Worm (Caenorhabditis elegans): Measurements from ENCODE around the gene str-23.
"Not testable (repeated sequence)": the region's sequence is repeated elsewhere in the genome, so short reads cannot be mapped to it uniquely, and the experiment has no call there.

The str-23 gene

DNA sequence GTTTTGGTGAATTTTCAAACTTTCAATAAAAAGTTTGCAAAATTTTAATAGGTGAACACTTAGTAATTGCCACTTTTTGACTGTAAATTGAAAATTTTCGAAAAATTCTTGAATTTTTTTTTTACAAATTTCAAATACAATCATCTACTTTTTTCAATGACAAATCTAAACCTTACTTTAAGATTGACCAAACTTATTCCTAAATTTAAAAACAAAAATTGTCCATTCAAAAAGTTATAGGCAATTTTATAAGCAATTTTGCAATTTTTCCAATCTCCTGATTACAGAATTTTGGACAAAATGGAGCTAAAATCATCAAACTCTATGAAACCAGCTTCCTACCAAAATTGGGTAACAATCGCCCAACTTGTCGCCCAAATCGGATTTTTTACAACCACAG, at the start of gene str-23:
Gene str-23 (plus strand): TSS at position 301 of the 400 bp plus-strand sequence.
- TF ChIP-seq nhr-76 (tag; optimal IDR thresholded peaks at IDR 0.05) (no peak), dpl-1 (GFP tag; optimal IDR thresholded peaks at IDR 0.05) (no peak), unc-62 (GFP tag; optimal IDR thresholded peaks at IDR 0.05) (no peak), ceh-90 (tag; optimal IDR thresholded peaks at IDR 0.05) (no peak), ces-1 (GFP tag; optimal IDR thresholded peaks at IDR 0.05) (no peak), aha-1 (tag; optimal IDR thresholded peaks at IDR 0.05) (no peak)

DNA sequence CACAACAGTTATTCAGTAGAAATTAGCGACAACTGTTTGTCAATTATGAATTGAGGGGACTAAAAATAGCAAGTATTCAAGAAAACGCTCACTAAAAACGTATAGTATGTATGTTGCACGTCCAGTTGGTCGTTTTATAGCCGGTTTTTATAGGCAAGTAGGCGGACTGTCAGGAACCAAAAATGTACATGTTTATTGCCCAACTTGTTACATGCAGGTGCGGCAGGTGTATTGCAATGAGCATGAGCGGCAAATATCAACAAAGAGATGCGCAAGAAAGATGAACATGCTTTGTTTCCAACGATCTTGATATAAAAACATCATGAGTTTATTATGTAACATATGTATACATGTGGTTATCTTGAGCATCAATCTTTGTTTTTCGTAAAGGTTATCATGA, 44.9 kb upstream of the str-23 start, which contains the start of gene B0391.14:
Gene B0391.14 (minus strand): TSS at position 101 of the 400 bp plus-strand sequence.
- TF ChIP-seq elt-3, nhr-71, F16B12.6 (tag; optimal IDR thresholded peaks at IDR 0.05): not testable (repeated sequence)

DNA sequence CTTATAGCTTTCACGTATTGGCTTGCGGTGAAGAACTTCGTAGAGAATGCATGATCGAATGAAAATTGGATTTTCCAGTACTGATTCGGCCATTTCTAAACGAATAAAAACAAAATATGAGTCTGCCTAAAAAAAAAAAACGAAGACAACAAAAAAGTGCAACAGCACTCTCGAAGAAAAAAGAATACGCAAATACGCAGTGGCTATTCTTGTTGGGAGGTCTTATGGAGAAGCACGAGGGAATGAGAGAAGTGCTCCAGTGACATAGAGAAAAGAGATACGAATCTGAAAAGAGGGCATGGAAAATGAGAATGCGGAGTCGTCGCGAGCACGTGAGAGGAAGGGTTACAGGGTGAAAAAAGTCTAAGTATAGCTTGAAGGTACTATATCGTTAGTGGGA, 42.4 kb upstream of the str-23 start, which contains the start of gene fbxa-152:
Gene fbxa-152 (minus strand): TSS at position 101 of the 400 bp plus-strand sequence.
- TF ChIP-seq irx-1 (tag; optimal IDR thresholded peaks at IDR 0.05) (no peak), hlh-4 (tag; optimal IDR thresholded peaks at IDR 0.05) (no peak), lin-14 (GFP tag; optimal IDR thresholded peaks at IDR 0.05) (peak; percentile 22), rnt-1 (tag; optimal IDR thresholded peaks at IDR 0.05) (no peak), snpc-4 (tag; optimal IDR thresholded peaks at IDR 0.05) (no peak), unc-62 (GFP tag; optimal IDR thresholded peaks at IDR 0.05) (no peak), nhr-71 (tag; optimal IDR thresholded peaks at IDR 0.05) (no peak)

DNA sequence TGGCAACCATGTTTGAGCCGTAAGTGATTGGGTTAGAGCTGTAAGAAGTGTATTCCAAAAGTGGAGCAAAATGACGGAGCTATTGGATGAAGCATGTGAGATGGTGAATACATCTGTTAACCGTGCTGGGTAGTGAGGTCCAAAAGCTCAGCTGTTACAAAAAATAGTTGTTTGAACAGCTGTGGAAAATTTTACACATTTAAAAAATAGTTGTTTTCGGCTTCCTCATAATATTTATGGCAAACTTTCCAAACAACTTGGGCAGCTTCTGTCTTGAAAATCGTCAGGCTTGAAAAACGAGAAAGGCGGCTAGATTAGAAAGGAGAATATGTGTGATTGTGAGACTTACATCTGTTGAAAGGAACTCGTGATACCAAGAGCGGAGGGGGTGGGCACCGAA, 39.6 kb upstream of the str-23 start, which contains the start of gene fbxa-154:
Gene fbxa-154 (minus strand): TSS at position 101 of the 400 bp plus-strand sequence.
- TF ChIP-seq aha-1 (tag; optimal IDR thresholded peaks at IDR 0.05) (no peak), tlp-1 (tag; optimal IDR thresholded peaks at IDR 0.05) (no peak), fkh-10 (GFP tag; optimal IDR thresholded peaks at IDR 0.05) (no peak), ceh-63 (GFP tag; optimal IDR thresholded peaks at IDR 0.05) (no peak), vab-15 (tag; optimal IDR thresholded peaks at IDR 0.05) (no peak), alr-1 (tag; optimal IDR thresholded peaks at IDR 0.05; ENCODE audit: borderline replicate concordance) (no peak), C16A3.4 (tag; optimal IDR thresholded peaks at IDR 0.05) (no peak), egl-27 (tag; optimal IDR thresholded peaks at IDR 0.05) (no peak), snpc-4 (tag; optimal IDR thresholded peaks at IDR 0.05) (no peak), aly-2 (tag; optimal IDR thresholded peaks at IDR 0.05) (no peak), lsy-2 (tag; optimal IDR thresholded peaks at IDR 0.05) (no peak), mab-9 (GFP tag; IDR thresholded peaks at IDR 0.05) (no peak)

ce11 chrV:15610350-15610940, 34.2 kb upstream of the str-23 start, which contains the start of the genes fbxa-153 and str-12:
Gene fbxa-153 (minus strand): TSS chrV:15610384.
Gene str-12 (plus strand): TSS chrV:15610890.
- TF ChIP-seq lin-35 (GFP tag; optimal IDR thresholded peaks at IDR 0.05): peak in 1 of 2 experiments; percentile 11
- TF ChIP-seq fkh-8 (tag; optimal IDR thresholded peaks at IDR 0.05): peak; percentile 36
- peak; percentile 28 for TF ChIP-seq isw-1 (GFP tag; IDR thresholded peaks at IDR 0.05)
- no peak for TF ChIP-seq pqm-1 (tag; optimal IDR thresholded peaks at IDR 0.05)
- TF ChIP-seq zip-4 (GFP tag; optimal IDR thresholded peaks at IDR 0.05): no peak
- TF ChIP-seq mep-1 (tag; optimal IDR thresholded peaks at IDR 0.05): peak; percentile 35
- peak in 1 of 3 experiments; percentile 28 for TF ChIP-seq ceh-82 (tag; optimal IDR thresholded peaks at IDR 0.05)
- TF ChIP-seq swsn-7 (tag; optimal IDR thresholded peaks at IDR 0.05): peak; percentile 8
- peak in 1 of 2 experiments; percentile 1 for TF ChIP-seq efl-1 (optimal IDR thresholded peaks at IDR 0.05)
- TF ChIP-seq efl-1 (GFP tag; optimal IDR thresholded peaks at IDR 0.05 in 1 of 2): peak in 1 of 2 experiments; percentile 32
- TF ChIP-seq dpl-1 (GFP tag; optimal IDR thresholded peaks at IDR 0.05): peak in 1 of 3 experiments; percentile 21
